Fruit fly (Drosophila melanogaster): ENCODE measurements around the gene CG17344.
A peak's percentile ranks its signal among the peaks of the same experiment; 100 is the strongest.

CG17344 gene

dm6 chr2L:19101744-19102143 is at the start of gene CG17344, which contains the start of gene CG43731:
Gene CG17344, plus strand, starts transcription at chr2L:19102044.
Gene CG43731, plus strand, starts transcription at chr2L:19102044.
- no peak for TF ChIP-seq CG17801 (GFP tag; optimal IDR thresholded peaks at IDR 0.05; ENCODE audit: partially characterized antibody)

- no peak for TF ChIP-seq CG17801 (GFP tag; optimal IDR thresholded peaks at IDR 0.05; ENCODE audit: partially characterized antibody)
These were observed 47.9 kb upstream of the CG17344 start, which contains the start of gene CG10492 for dm6 chr2L:19053860-19054515. Gene CG10492, plus strand, starts transcription at chr2L:19054078.

dm6 chr2L:19054516-19054887 is 47.3 kb upstream of the CG17344 start:
- TF ChIP-seq CG17801 (GFP tag; optimal IDR thresholded peaks at IDR 0.05; ENCODE audit: partially characterized antibody) = no peak

dm6 chr2L:19057799-19058198 is 44.0 kb upstream of the CG17344 start:
- no peak for TF ChIP-seq CG17801 (GFP tag; optimal IDR thresholded peaks at IDR 0.05; ENCODE audit: partially characterized antibody)

- TF ChIP-seq CG17801 (GFP tag; optimal IDR thresholded peaks at IDR 0.05; ENCODE audit: partially characterized antibody) = no peak
These were observed 42.9 kb upstream of the CG17344 start, which contains the start of gene Phlpp for dm6 chr2L:19058916-19059315. Gene Phlpp, plus strand, starts transcription at chr2L:19059129.

dm6 chr2L:19063090-19063692 is 38.7 kb upstream of the CG17344 start, which contains the start of gene Dus4:
Gene Dus4, plus strand, starts transcription at chr2L:19063295.
- no peak for TF ChIP-seq CG17801 (GFP tag; optimal IDR thresholded peaks at IDR 0.05; ENCODE audit: partially characterized antibody)

- peak; percentile 13 for TF ChIP-seq CG17801 (GFP tag; optimal IDR thresholded peaks at IDR 0.05; ENCODE audit: partially characterized antibody)
These were observed 37.1 kb upstream of the CG17344 start, which contains the start of gene CG17343 for dm6 chr2L:19064706-19065105. Gene CG17343, plus strand, starts transcription at chr2L:19064929.

dm6 chr2L:19068393-19068792 is 33.5 kb upstream of the CG17344 start:
- TF ChIP-seq CG17801 (GFP tag; optimal IDR thresholded peaks at IDR 0.05; ENCODE audit: partially characterized antibody) = no peak

- no peak for TF ChIP-seq CG17801 (GFP tag; optimal IDR thresholded peaks at IDR 0.05; ENCODE audit: partially characterized antibody)
These were observed 32.2 kb upstream of the CG17344 start, which contains the start of gene CG10702 for dm6 chr2L:19069548-19070145. Gene CG10702, minus strand, starts transcription at chr2L:19069851.

dm6 chr2L:19071713-19072112 is 30.1 kb upstream of the CG17344 start:
- TF ChIP-seq CG17801 (GFP tag; optimal IDR thresholded peaks at IDR 0.05; ENCODE audit: partially characterized antibody) = no peak

- no peak for TF ChIP-seq CG17801 (GFP tag; optimal IDR thresholded peaks at IDR 0.05; ENCODE audit: partially characterized antibody)
These were observed 27.6 kb upstream of the CG17344 start, which contains the start of gene CG17572 for dm6 chr2L:19074099-19074828. Gene CG17572, minus strand, starts transcription at chr2L:19074149.

- TF ChIP-seq CG17801 (GFP tag; optimal IDR thresholded peaks at IDR 0.05; ENCODE audit: partially characterized antibody) = no peak
These were observed 22.9 kb upstream of the CG17344 start, which contains the start of gene CG10700 for dm6 chr2L:19078928-19079327. Gene CG10700, minus strand, starts transcription at chr2L:19079028.

- no peak for TF ChIP-seq CG17801 (GFP tag; optimal IDR thresholded peaks at IDR 0.05; ENCODE audit: partially characterized antibody)
These were observed 22.1 kb upstream of the CG17344 start for dm6 chr2L:19079742-19080141.

dm6 chr2L:19083320-19083764 is 18.5 kb upstream of the CG17344 start:
- no peak for TF ChIP-seq CG17801 (GFP tag; optimal IDR thresholded peaks at IDR 0.05; ENCODE audit: partially characterized antibody)

dm6 chr2L:19088895-19089294 is 12.9 kb upstream of the CG17344 start:
- no peak for TF ChIP-seq CG17801 (GFP tag; optimal IDR thresholded peaks at IDR 0.05; ENCODE audit: partially characterized antibody)
